Worm (Caenorhabditis elegans): ENCODE results near the gene F33D4.6.

DNA sequence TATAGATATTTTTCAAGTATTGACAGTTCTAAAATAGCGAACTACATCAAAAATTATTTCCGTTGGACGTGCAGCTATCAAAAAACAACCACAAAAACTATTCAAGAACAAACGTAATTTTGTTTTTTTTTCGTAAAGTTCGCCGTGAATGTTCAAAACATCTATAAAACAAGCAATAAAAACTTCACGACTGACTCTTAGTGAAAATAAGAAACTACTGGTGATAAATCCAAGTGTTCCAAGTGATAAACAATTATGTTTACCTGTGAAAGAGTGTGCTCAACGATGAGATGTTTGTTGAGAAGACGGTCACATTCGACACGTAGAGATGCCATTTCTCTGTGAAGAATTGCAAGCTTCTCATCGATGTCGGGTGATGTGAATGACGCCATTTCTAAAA, 5.0 kb upstream of the F33D4.6 start, which contains the start of gene C50F7.6:
- TF ChIP-seq ceh-13 (GFP tag; optimal IDR thresholded peaks at IDR 0.05) (no peak), ceh-36 (tag; optimal IDR thresholded peaks at IDR 0.05) (no peak), ama-1 (optimal IDR thresholded peaks at IDR 0.05) (no peak), scrt-1 (GFP tag; IDR thresholded peaks at IDR 0.05) (no peak), B0310.2 (tag; optimal IDR thresholded peaks at IDR 0.05) (no peak), hmg-4 (GFP tag; optimal IDR thresholded peaks at IDR 0.05) (no peak)
